Worm (Caenorhabditis elegans) whole organism, early embryonic: ENCODE measurements around the gene pid-1.

Source experiments
- B0310.2 ChIP-seq: sonication (generic microtip); optimal IDR thresholded peaks from 2 replicates; lab custom pipeline; 2016; ENCODE audit warnings: mild to moderate bottlenecking, missing genetic modification characterization, missing compliant biosample characterization
- F13C5.2 ChIP-seq: sonication (generic microtip); optimal IDR thresholded peaks from 2 replicates; lab custom pipeline; 2017; ENCODE audit warnings: mild to moderate bottlenecking, missing genetic modification characterization, inconsistent platforms, missing compliant biosample characterization
- aly-1 ChIP-seq: sonication (generic microtip); optimal IDR thresholded peaks from 2 replicates; lab custom pipeline; 2016; ENCODE audit warnings: missing genetic modification characterization, missing compliant biosample characterization
- ama-1 ChIP-seq: fragments of 150-350 bp; optimal IDR thresholded peaks from 2 replicates; lab custom pipeline; 2014
- ceh-13 ChIP-seq: fragments of 200-800 bp; sonication (Bioruptor generic); optimal IDR thresholded peaks from 2 replicates; lab custom pipeline; 2018; ENCODE audit warnings: mild to moderate bottlenecking, missing genetic modification characterization, missing compliant biosample characterization
- ceh-36 ChIP-seq: sonication (generic microtip); optimal IDR thresholded peaks from 2 replicates; lab custom pipeline; 2016; ENCODE audit warnings: missing genetic modification characterization, inconsistent platforms, missing compliant biosample characterization
- ets-7 ChIP-seq: sonication (generic microtip); optimal IDR thresholded peaks from 2 replicates; lab custom pipeline; 2016; ENCODE audit warnings: missing genotype, missing genetic modification characterization, missing compliant biosample characterization
- flt-1 ChIP-seq: fragments of 200-800 bp; sonication (Bioruptor generic); IDR thresholded peaks from 2 replicates; pipeline ENCODE4 v1.3.6; 2022; ENCODE audit warnings: missing genetic modification characterization, missing compliant biosample characterization
- hmbx-1 ChIP-seq: sonication (generic microtip); optimal IDR thresholded peaks from 2 replicates; lab custom pipeline; 2016; ENCODE audit warnings: mild to moderate bottlenecking, missing genetic modification characterization, missing compliant biosample characterization
- hmg-4 ChIP-seq: fragments of 200-800 bp; sonication (Bioruptor generic); optimal IDR thresholded peaks from 2 replicates; lab custom pipeline; 2018; ENCODE audit warnings: mild to moderate bottlenecking, missing genetic modification characterization, missing compliant biosample characterization
- hnd-1 ChIP-seq: sonication (generic microtip); optimal IDR thresholded peaks from 2 replicates; lab custom pipeline; 2016; ENCODE audit warnings: missing genetic modification characterization, missing compliant biosample characterization
- pes-1 ChIP-seq: fragments of 200-800 bp; sonication (Bioruptor generic); IDR thresholded peaks from 2 replicates; pipeline ENCODE4 v1.3.6; 2022; ENCODE audit warnings: missing genetic modification reagents, missing genetic modification characterization, missing compliant biosample characterization
- scrt-1 ChIP-seq: fragments of 200-800 bp; sonication (Bioruptor generic); IDR thresholded peaks from 2 replicates; pipeline ENCODE4 v1.3.6; 2022; ENCODE audit warnings: missing genetic modification characterization, missing compliant biosample characterization
- sea-1 ChIP-seq: fragments of 200-800 bp; sonication (Bioruptor generic); conservative IDR thresholded peaks from 2 replicates; pipeline ENCODE4 v1.3.6; 2022; ENCODE audit warnings: missing genetic modification characterization, missing compliant biosample characterization
- tbx-11 ChIP-seq: fragments of 200-800 bp; sonication (Bioruptor generic); IDR thresholded peaks from 2 replicates; pipeline ENCODE4 v1.3.6; 2022; ENCODE audit warnings: missing genetic modification characterization, missing compliant biosample characterization
- tbx-37 ChIP-seq: fragments of 200-800 bp; sonication (Bioruptor generic); conservative IDR thresholded peaks from 2 replicates; pipeline ENCODE4 v1.3.6; 2022; ENCODE audit warnings: missing genetic modification reagents, missing genetic modification characterization, missing compliant biosample characterization
- tra-4 ChIP-seq: sonication (generic microtip); optimal IDR thresholded peaks from 2 replicates; lab custom pipeline; 2017; ENCODE audit warnings: missing genetic modification characterization, missing compliant biosample characterization

Gene pid-1

DNA sequence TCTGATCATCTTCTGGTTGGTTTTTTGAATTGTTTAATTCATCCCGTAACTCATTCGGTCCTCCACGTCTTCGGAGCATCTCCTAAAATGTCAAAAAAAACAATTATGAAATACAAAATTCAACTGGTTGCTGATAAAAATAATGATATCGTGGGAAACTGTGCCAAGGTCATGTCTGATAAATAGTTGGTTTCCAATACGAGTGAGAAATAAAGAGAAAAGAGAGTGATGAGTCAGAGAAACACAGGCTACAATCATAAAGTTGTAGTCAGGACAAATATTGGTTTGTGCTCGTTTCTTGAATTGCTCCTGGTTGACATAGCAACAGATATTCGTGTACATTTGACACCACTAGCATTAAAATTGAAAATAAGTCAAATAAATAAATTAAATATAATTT lies 14.8 kb upstream of the pid-1 start, which contains the start of gene B0495.7:
B0495.7 (minus strand) TSS at position 82 of the 400 bp plus-strand sequence.
- TF ChIP-seq tbx-37 (GFP tag; lab: Robert Waterston, UW) (no peak), tra-4 (no peak), ceh-36 (tag; lab: Kevin White, UChicago) (no peak), aly-1 (tag; lab: Kevin White, UChicago) (no peak), tbx-11 (GFP tag; lab: Robert Waterston, UW) (no peak), sea-1 (GFP tag; lab: Robert Waterston, UW) (no peak), hmbx-1 (no peak)

DNA sequence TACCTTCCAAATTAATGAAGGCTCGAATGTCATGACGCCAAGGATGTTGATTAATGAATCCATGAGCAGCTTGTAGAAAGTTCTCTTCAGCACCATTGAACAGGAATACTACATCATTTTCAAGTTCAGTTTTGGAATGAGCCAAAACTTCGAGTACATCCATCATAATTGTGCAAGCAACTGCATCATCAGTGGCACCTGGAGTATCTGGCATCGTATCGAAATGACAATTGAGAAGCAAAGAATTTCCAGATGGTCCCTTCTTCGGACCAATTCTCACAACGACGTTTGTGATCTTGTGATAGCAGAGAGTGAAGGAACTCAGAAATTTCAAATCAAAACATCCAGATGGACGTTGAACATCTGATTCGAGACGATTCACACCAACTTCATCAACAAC lies 14.0 kb upstream of the pid-1 start:
- TF ChIP-seq pes-1 (GFP tag; lab: Robert Waterston, UW) = no peak
- TF ChIP-seq ceh-13 (GFP tag; lab: Kevin White, UChicago) = no peak
- no peak for TF ChIP-seq B0310.2 (tag; lab: Kevin White, UChicago)
- no peak for TF ChIP-seq hnd-1
- no peak for TF ChIP-seq ets-7
- no peak for TF ChIP-seq tra-4
- TF ChIP-seq flt-1 = no peak
- no peak for TF ChIP-seq sea-1 (GFP tag; lab: Robert Waterston, UW)
- TF ChIP-seq hmbx-1 = no peak
- TF ChIP-seq aly-1 (tag; lab: Kevin White, UChicago) = no peak
- no peak for TF ChIP-seq hmg-4 (GFP tag; lab: Kevin White, UChicago)
- TF ChIP-seq ama-1 (lab: Kevin White, UChicago) = no peak

DNA sequence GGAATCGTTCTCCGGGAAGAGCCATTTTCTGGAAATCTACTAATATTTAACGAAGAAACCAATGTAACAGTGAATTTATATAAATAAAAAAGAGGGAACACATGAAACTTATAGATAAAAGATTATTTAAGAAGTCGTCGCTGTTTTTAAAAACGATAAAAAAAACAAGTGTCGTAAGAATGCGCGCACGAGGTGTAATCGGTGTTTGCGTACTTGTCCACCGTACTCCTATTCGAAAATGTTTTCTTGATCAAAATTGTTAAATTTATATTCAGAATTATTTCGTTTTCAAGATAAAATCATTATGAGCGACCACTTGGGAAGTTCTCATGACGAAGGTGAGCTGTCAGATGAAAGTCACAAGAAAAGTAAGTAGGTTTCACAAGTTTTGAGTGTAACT lies 8.7 kb upstream of the pid-1 start, which contains the start of the genes moa-2 and cdk-11.1:
moa-2 (minus strand) TSS at position 25 of the 400 bp plus-strand sequence.
cdk-11.1 (plus strand) TSS at position 227 of the 400 bp plus-strand sequence.
- TF ChIP-seq flt-1 = no peak
- TF ChIP-seq ceh-36 (tag; lab: Kevin White, UChicago) = no peak
- no peak for TF ChIP-seq tra-4
- no peak for TF ChIP-seq ama-1 (lab: Kevin White, UChicago)
- no peak for TF ChIP-seq tbx-11 (GFP tag; lab: Robert Waterston, UW)
- TF ChIP-seq pes-1 (GFP tag; lab: Robert Waterston, UW) = no peak
- no peak for TF ChIP-seq aly-1 (tag; lab: Kevin White, UChicago)
- no peak for TF ChIP-seq sea-1 (GFP tag; lab: Robert Waterston, UW)
- no peak for TF ChIP-seq ets-7
- TF ChIP-seq tbx-37 (GFP tag; lab: Robert Waterston, UW) = no peak
- no peak for TF ChIP-seq ceh-13 (GFP tag; lab: Kevin White, UChicago)
- TF ChIP-seq F13C5.2 = no peak
- no peak for TF ChIP-seq scrt-1
- TF ChIP-seq B0310.2 (tag; lab: Kevin White, UChicago) = no peak
- TF ChIP-seq hmg-4 (GFP tag; lab: Kevin White, UChicago) = no peak
- no peak for TF ChIP-seq hmbx-1
- no peak for TF ChIP-seq hnd-1

DNA sequence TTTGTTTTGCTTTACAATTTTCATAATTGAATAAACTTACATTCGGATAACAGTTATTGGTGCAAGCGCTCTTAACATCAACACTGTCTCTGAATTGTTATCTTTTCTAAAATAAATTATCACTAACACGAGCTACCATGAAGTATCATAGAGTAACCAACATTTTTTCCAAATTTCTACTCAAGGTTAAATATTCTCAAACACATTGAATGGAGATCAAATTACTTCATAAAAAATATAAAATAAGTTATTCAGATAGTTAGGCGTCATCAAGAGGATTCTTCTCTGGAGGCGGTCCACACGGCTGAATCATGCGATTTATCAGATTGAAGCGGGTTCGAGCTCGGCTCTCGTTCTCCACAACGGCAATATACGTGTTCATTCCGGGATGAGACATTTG lies 8.1 kb upstream of the pid-1 start, which contains the start of gene B0495.5:
B0495.5 (minus strand) TSS at position 101 of the 400 bp plus-strand sequence.
- TF ChIP-seq ceh-13 (GFP tag; lab: Kevin White, UChicago) (no peak), scrt-1 (no peak), sea-1 (GFP tag; lab: Robert Waterston, UW) (no peak), flt-1 (no peak), aly-1 (tag; lab: Kevin White, UChicago) (no peak)

DNA sequence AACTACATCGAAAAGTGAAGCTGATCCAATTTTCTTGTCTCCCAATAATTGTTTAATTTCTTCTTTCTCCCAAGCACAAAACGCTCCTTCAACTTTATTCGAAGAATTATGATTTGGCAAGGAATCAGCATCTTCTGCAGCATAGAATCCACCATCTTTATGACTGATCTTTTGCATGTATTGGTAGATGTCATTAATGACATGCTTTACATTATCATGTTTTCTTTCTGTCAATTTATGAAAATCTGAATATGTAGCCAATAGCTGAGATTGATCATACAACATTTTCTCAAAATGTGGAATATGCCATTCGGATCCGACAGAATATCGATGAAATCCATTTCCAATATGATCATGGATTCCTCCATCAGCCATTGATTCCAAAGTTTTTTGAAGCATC lies 6.8 kb upstream of the pid-1 start:
- TF ChIP-seq ets-7 (no peak), flt-1 (no peak), B0310.2 (tag; lab: Kevin White, UChicago) (no peak)

DNA sequence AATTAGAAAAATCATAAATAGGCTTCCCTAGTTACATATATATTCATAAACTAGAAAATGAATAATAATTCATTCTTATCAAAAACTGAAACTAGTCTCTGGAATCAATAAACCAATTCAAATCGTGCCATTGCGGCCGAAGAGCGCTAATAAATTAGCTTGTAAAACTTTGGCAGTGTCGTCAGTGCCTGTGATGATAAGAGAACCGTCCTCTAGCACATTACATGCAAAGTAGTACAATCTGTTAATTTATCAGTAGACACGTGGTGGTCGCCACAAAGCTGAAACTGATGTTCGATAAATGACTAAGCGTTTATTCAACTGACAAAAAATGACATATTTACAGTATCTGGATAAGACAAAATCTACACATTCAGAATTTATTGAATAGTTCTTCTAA lies 5.3 kb upstream of the pid-1 start:
- TF ChIP-seq tbx-37 (GFP tag; lab: Robert Waterston, UW) (no peak), ceh-36 (tag; lab: Kevin White, UChicago) (no peak), tbx-11 (GFP tag; lab: Robert Waterston, UW) (no peak), ama-1 (lab: Kevin White, UChicago) (no peak), aly-1 (tag; lab: Kevin White, UChicago) (no peak), flt-1 (no peak), ets-7 (no peak), hnd-1 (no peak), B0310.2 (tag; lab: Kevin White, UChicago) (no peak)

DNA sequence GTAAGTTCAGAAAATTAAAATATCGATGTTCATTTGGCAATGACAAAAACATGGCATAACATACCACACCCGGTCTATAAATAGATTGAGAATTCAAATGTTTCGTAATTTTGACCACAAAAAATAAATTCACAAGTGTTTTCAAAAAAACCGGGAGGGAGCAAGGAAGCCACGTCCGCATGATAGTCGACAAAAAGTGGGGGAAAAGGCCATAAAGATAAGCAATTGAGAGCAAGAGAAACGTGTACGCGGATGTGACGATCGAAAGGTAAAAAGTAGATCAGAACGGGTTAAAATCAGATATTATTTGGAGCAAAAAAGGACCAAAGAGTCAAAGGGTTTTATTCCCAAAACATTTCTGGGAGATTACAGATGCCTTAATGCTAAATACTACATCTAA lies 4.4 kb upstream of the pid-1 start:
- TF ChIP-seq tbx-37 (GFP tag; lab: Robert Waterston, UW) (no peak), F13C5.2 (no peak), B0310.2 (tag; lab: Kevin White, UChicago) (no peak), scrt-1 (no peak), ama-1 (lab: Kevin White, UChicago) (no peak), ceh-36 (tag; lab: Kevin White, UChicago) (no peak), flt-1 (no peak), sea-1 (GFP tag; lab: Robert Waterston, UW) (no peak), hmg-4 (GFP tag; lab: Kevin White, UChicago) (no peak), aly-1 (tag; lab: Kevin White, UChicago) (no peak), tra-4 (no peak), tbx-11 (GFP tag; lab: Robert Waterston, UW) (no peak), pes-1 (GFP tag; lab: Robert Waterston, UW) (no peak), ceh-13 (GFP tag; lab: Kevin White, UChicago) (no peak), hnd-1 (no peak), ets-7 (no peak), hmbx-1 (no peak)

DNA sequence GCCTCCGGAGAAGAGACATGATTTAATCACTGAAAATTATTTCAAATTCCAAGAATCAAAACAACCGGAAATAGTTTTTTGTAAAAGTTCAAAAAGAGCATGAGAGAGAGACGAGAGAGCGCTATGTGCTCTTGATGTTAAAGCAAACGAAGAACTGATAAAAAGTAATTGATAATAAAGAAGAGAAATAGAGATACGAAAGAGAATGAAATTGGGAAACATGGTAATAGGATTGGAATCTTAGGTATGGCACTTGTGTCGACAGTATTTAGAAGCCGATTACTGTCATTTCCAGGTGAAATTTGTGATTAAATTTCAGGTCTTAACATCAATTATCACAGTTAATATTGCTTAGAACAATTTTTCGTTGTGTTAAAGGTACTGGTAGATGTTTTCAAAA lies 3.6 kb upstream of the pid-1 start, which contains the start of gene nhx-2:
nhx-2 (minus strand) TSS at position 29 of the 400 bp plus-strand sequence.
- TF ChIP-seq tbx-37 (GFP tag; lab: Robert Waterston, UW) = no peak
- no peak for TF ChIP-seq pes-1 (GFP tag; lab: Robert Waterston, UW)
- no peak for TF ChIP-seq tbx-11 (GFP tag; lab: Robert Waterston, UW)
- no peak for TF ChIP-seq ceh-36 (tag; lab: Kevin White, UChicago)
- no peak for TF ChIP-seq F13C5.2
- no peak for TF ChIP-seq ets-7
